Fruit fly (Drosophila melanogaster): ENCODE data around the gene CG15014.

CG15014 gene

dm6 chr3L:4304244-4304959 lies 17.7 kb downstream of the CG15014 start (continued):
- peak; percentile 76 for TF ChIP-seq CG11762 (GFP tag; optimal IDR thresholded peaks at IDR 0.05; ENCODE audit: insufficient read depth)
- TF ChIP-seq Sox102F (GFP tag; optimal IDR thresholded peaks at IDR 0.05): peak; percentile 81
- peak; percentile 81 for TF ChIP-seq dac (GFP tag; optimal IDR thresholded peaks at IDR 0.05)
- peak; percentile 82 for TF ChIP-seq CG11294 (GFP tag; IDR thresholded peaks at IDR 0.05)
- TF ChIP-seq Blimp-1 (GFP tag; optimal IDR thresholded peaks at IDR 0.05): peak; percentile 100
- peak; percentile 92 for TF ChIP-seq Hr4 (GFP tag; optimal IDR thresholded peaks at IDR 0.05)
- no peak for TF ChIP-seq fkh (GFP tag; optimal IDR thresholded peaks at IDR 0.05)
- peak; percentile 89 for TF ChIP-seq Sox14 (GFP tag; optimal IDR thresholded peaks at IDR 0.05)
- TF ChIP-seq fd85E (GFP tag; optimal IDR thresholded peaks at IDR 0.05): no peak
- TF ChIP-seq CG6276 (GFP tag; optimal IDR thresholded peaks at IDR 0.05): peak; percentile 92
- peak; percentile 48 for TF ChIP-seq Hr38 (GFP tag; optimal IDR thresholded peaks at IDR 0.05)
- TF ChIP-seq achi (GFP tag; optimal IDR thresholded peaks at IDR 0.05): peak; percentile 88
- TF ChIP-seq CG10631 (GFP tag; optimal IDR thresholded peaks at IDR 0.05): peak; percentile 84
- TF ChIP-seq CG9139 (GFP tag; optimal IDR thresholded peaks at IDR 0.05): peak; percentile 39
- peak; percentile 90 for TF ChIP-seq Smox (GFP tag; optimal IDR thresholded peaks at IDR 0.05)
- TF ChIP-seq CG1621 (tag; optimal IDR thresholded peaks at IDR 0.05): peak; percentile 63
- peak; percentile 89 for TF ChIP-seq Eip75B (GFP tag; optimal IDR thresholded peaks at IDR 0.05)
- TF ChIP-seq cyc (GFP tag; optimal IDR thresholded peaks at IDR 0.05): peak; percentile 80
- TF ChIP-seq CG16779 (tag; optimal IDR thresholded peaks at IDR 0.05): peak; percentile 73
- TF ChIP-seq CG32006 (GFP tag; optimal IDR thresholded peaks at IDR 0.05): peak; percentile 93
- TF ChIP-seq CG4318 (GFP tag; optimal IDR thresholded peaks at IDR 0.05): peak; percentile 82
- TF ChIP-seq CG11902 (GFP tag; optimal IDR thresholded peaks at IDR 0.05): peak; percentile 75
- TF ChIP-seq svp (GFP tag): peak; percentile 93
- TF ChIP-seq eg (GFP tag; IDR thresholded peaks at IDR 0.05): peak; percentile 96
- TF ChIP-seq net (GFP tag; optimal IDR thresholded peaks at IDR 0.05): peak; percentile 91
- TF ChIP-seq CG8119 (GFP tag; IDR thresholded peaks at IDR 0.05): peak; percentile 97
- peak; percentile 73 for TF ChIP-seq dsx (GFP tag; optimal IDR thresholded peaks at IDR 0.05; ENCODE audit: poor library complexity, severe bottlenecking)
- TF ChIP-seq Met (GFP tag; optimal IDR thresholded peaks at IDR 0.05): peak; percentile 91
- TF ChIP-seq Hr39 (GFP tag; optimal IDR thresholded peaks at IDR 0.05): peak; percentile 89
- peak; percentile 21 to 81 for TF ChIP-seq salr (GFP tag; optimal IDR thresholded peaks at IDR 0.05)
- TF ChIP-seq vri (GFP tag; optimal IDR thresholded peaks at IDR 0.05): peak; percentile 63
- peak; percentile 87 for TF ChIP-seq CG31627 (GFP tag; optimal IDR thresholded peaks at IDR 0.05)
- peak; percentile 87 for TF ChIP-seq topi (GFP tag; optimal IDR thresholded peaks at IDR 0.05)

dm6 chr3L:4302088-4302487 lies 20.0 kb downstream of the CG15014 start:
- TF ChIP-seq Hr4 (GFP tag; optimal IDR thresholded peaks at IDR 0.05) (peak; percentile 46), CG4318 (GFP tag; optimal IDR thresholded peaks at IDR 0.05) (peak; percentile 51), Eip78C (GFP tag) (peak; percentile 76), Eip75B (GFP tag; optimal IDR thresholded peaks at IDR 0.05) (no peak), pdm3 (GFP tag; optimal IDR thresholded peaks at IDR 0.05) (no peak), ss (GFP tag; optimal IDR thresholded peaks at IDR 0.05) (no peak), CG6276 (GFP tag; optimal IDR thresholded peaks at IDR 0.05) (peak; percentile 25), CG15336 (GFP tag; IDR thresholded peaks at IDR 0.05) (0 out of 2 replicates have a peak, but pooled peaks have one; percentile 34), CG32006 (GFP tag; optimal IDR thresholded peaks at IDR 0.05) (peak; percentile 65), Ets96B (tag; optimal IDR thresholded peaks at IDR 0.05) (no peak), CG10669 (GFP tag; optimal IDR thresholded peaks at IDR 0.05) (no peak), CG8119 (GFP tag; IDR thresholded peaks at IDR 0.05) (peak; percentile 44; the same call in 2 of the 3 replicates), cyc (GFP tag; optimal IDR thresholded peaks at IDR 0.05) (no peak), CG8632 (GFP tag; optimal IDR thresholded peaks at IDR 0.05) (no peak)

Data from whole organism, prepupa.